Worm (Caenorhabditis elegans) whole organism, late embryonic: ENCODE data around the gene C53C11.2.

Experiments
- pha-4 ChIP-seq: fragments of 150-350 bp; optimal IDR thresholded peaks from 2 replicates; lab custom pipeline; 2018; ENCODE audit warnings: missing biosample characterization, missing genetic modification reagents, missing genetic modification characterization
- tbx-2 ChIP-seq: sonication (generic microtip); optimal IDR thresholded peaks from 2 replicates; lab custom pipeline; 2016; ENCODE audit warnings: missing genetic modification characterization, missing compliant biosample characterization

ce11 chrX:17373955-17374354 is 37.5 kb downstream of the C53C11.2 start:
- TF ChIP-seq pha-4 (tag; lab: Kevin White, UChicago) = no peak
- TF ChIP-seq tbx-2 (tag; lab: Kevin White, UChicago) = no peak
